Worm (Caenorhabditis elegans) whole organism, L4 larva: ENCODE measurements around the gene sru-7.

Experiments used
- F49E8.2 ChIP-seq: sonication (generic microtip); optimal IDR thresholded peaks from 2 replicates; lab custom pipeline; 2016; ENCODE audit warnings: missing compliant biosample characterization, mild to moderate bottlenecking, missing genetic modification characterization, borderline replicate concordance
- aly-2 ChIP-seq: sonication (generic microtip); optimal IDR thresholded peaks from 2 replicates; lab custom pipeline; 2018; ENCODE audit warnings: missing biosample characterization, missing genetic modification characterization
- snpc-4 ChIP-seq: fragments of 150-350 bp; optimal IDR thresholded peaks from 2 replicates; lab custom pipeline; 2014; ENCODE audit warnings: missing biosample characterization, missing genetic modification characterization

- TF ChIP-seq aly-2 (tag; lab: Kevin White, UChicago) (no peak), snpc-4 (tag; lab: Kevin White, UChicago) (no peak), F49E8.2 (tag; lab: Kevin White, UChicago) (no peak)
Measured at ce11 chrIV:8510534-8510933, 18.2 kb downstream of the sru-7 start, which contains the start of gene tag-77.
